Worm (Caenorhabditis elegans): ENCODE measurements around the gene nuo-4.
A peak's percentile ranks its signal among the peaks of the same experiment; 100 is the strongest.

Gene nuo-4

DNA sequence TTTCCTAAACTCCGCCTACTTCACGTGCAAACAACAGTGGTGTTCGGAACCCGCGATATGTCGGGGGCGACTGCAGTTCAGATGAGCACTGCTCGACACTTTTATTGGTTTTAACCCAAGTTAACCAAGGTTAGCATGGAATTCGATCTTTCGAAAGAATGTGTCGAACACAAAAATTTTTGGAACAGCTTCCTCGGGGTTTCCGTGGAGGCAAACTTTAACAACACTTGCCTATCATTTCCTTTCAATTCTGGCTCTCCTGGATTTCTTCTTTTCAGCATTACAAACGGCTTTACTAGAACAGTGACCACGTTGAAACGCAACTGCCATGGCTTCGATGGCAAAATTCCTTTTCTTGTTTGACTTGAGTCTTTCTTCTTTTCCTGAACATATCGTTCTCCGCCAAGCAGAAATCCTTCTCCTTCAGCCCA, 17.3 kb downstream of the nuo-4 start (continued):
- peak; percentile 73 for TF ChIP-seq Y53G8AR.9 (GFP tag; conservative IDR thresholded peaks at IDR 0.05)
- TF ChIP-seq mel-28 (tag; optimal IDR thresholded peaks at IDR 0.05; ENCODE audit: borderline replicate concordance), result no peak
- TF ChIP-seq K11D2.4 (GFP tag; IDR thresholded peaks at IDR 0.05), result no peak
- peak in 1 of 3 experiments; percentile 27 for TF ChIP-seq lin-35 (GFP tag; optimal IDR thresholded peaks at IDR 0.05)
- TF ChIP-seq ceh-100 (GFP tag; IDR thresholded peaks at IDR 0.05), result peak; percentile 59
- TF ChIP-seq F57C9.4 (tag; optimal IDR thresholded peaks at IDR 0.05), result peak; percentile 40
- TF ChIP-seq ceh-58 (GFP tag; IDR thresholded peaks at IDR 0.05), result no peak
- no peak for TF ChIP-seq bed-2 (GFP tag; IDR thresholded peaks at IDR 0.05)
- no peak for TF ChIP-seq F55B11.4 (tag; optimal IDR thresholded peaks at IDR 0.05; ENCODE audit: borderline replicate concordance, insufficient read depth)
- no peak for TF ChIP-seq nhr-120 (GFP tag; IDR thresholded peaks at IDR 0.05)
- TF ChIP-seq tlf-1 (GFP tag; optimal IDR thresholded peaks at IDR 0.05), result peak; percentile 76
- TF ChIP-seq snpc-1.1 (tag; optimal IDR thresholded peaks at IDR 0.05; ENCODE audit: insufficient read depth), result peak; percentile 100
- TF ChIP-seq nfyb-1 (GFP tag; IDR thresholded peaks at IDR 0.05), result peak; percentile 90
- peak; percentile 92 for TF ChIP-seq fkh-3 (tag; optimal IDR thresholded peaks at IDR 0.05)
- no peak for TF ChIP-seq nfya-1 (tag; optimal IDR thresholded peaks at IDR 0.05; ENCODE audit: borderline replicate concordance, insufficient read depth)
- no peak for TF ChIP-seq ceh-40 (GFP tag; IDR thresholded peaks at IDR 0.05)
- TF ChIP-seq ztf-3 (GFP tag; optimal IDR thresholded peaks at IDR 0.05), result no peak
- no peak for TF ChIP-seq ztf-28 (GFP tag; IDR thresholded peaks at IDR 0.05)
- no peak for TF ChIP-seq F57A8.1 (GFP tag; optimal IDR thresholded peaks at IDR 0.05)
- TF ChIP-seq hrde-1 (tag; optimal IDR thresholded peaks at IDR 0.05; ENCODE audit: borderline replicate concordance), result peak; percentile 74
- TF ChIP-seq hlh-12 (tag; optimal IDR thresholded peaks at IDR 0.05), result no peak
- TF ChIP-seq mxl-1 (tag; optimal IDR thresholded peaks at IDR 0.05), result peak; percentile 6
- peak; percentile 51; the same call in 1 of the 2 replicates for TF ChIP-seq C17E4.6 (GFP tag; IDR thresholded peaks at IDR 0.05)
- TF ChIP-seq lin-26 (GFP tag; IDR thresholded peaks at IDR 0.05), result peak; percentile 67
- TF ChIP-seq ztf-25 (GFP tag; IDR thresholded peaks at IDR 0.05), result 0 out of 2 replicates have a peak, but pooled peaks have one; percentile 36
- TF ChIP-seq zfh-2 (GFP tag; conservative IDR thresholded peaks at IDR 0.05), result no peak; the same call in 1 of the 2 replicates
- TF ChIP-seq nhr-27 (tag; optimal IDR thresholded peaks at IDR 0.05), result no peak
- peak; percentile 88 for TF ChIP-seq madf-6 (GFP tag; IDR thresholded peaks at IDR 0.05)
- no peak for TF ChIP-seq lag-1 (GFP tag; IDR thresholded peaks at IDR 0.05)
- peak; percentile 65 for TF ChIP-seq mcd-1 (GFP tag; IDR thresholded peaks at IDR 0.05)
- TF ChIP-seq pbrm-1 (GFP tag; IDR thresholded peaks at IDR 0.05), result peak; percentile 98
- TF ChIP-seq F52B5.7 (tag; optimal IDR thresholded peaks at IDR 0.05), result peak; percentile 35
- TF ChIP-seq snpc-1.3 (tag; optimal IDR thresholded peaks at IDR 0.05; ENCODE audit: insufficient read depth), result peak; percentile 95
- TF ChIP-seq sptf-2 (GFP tag; optimal IDR thresholded peaks at IDR 0.05), result no peak
- TF ChIP-seq unc-130 (GFP tag; optimal IDR thresholded peaks at IDR 0.05), result peak; percentile 37
- TF ChIP-seq aptf-2 (GFP tag; conservative IDR thresholded peaks at IDR 0.05), result peak; percentile 29; the same call in 1 of the 2 replicates
- no peak for TF ChIP-seq C06A6.2 (GFP tag; conservative IDR thresholded peaks at IDR 0.05)
- peak; percentile 21 for TF ChIP-seq lsy-27 (tag; optimal IDR thresholded peaks at IDR 0.05; ENCODE audit: borderline replicate concordance, insufficient read depth)
- TF ChIP-seq egrh-3 (GFP tag; IDR thresholded peaks at IDR 0.05), result peak; percentile 38; the same call in 1 of the 2 replicates
- TF ChIP-seq tbp1 (GFP tag; optimal IDR thresholded peaks at IDR 0.05), result peak; percentile 82
- TF ChIP-seq snpc-3.4 (tag; optimal IDR thresholded peaks at IDR 0.05), result peak; percentile 99
- no peak for TF ChIP-seq somi-1 (GFP tag; optimal IDR thresholded peaks at IDR 0.05)
- peak; percentile 21 for TF ChIP-seq attf-5 (GFP tag; optimal IDR thresholded peaks at IDR 0.05)
- no peak for TF ChIP-seq K12H6.12 (tag; optimal IDR thresholded peaks at IDR 0.05)
- TF ChIP-seq ztf-18 (tag; optimal IDR thresholded peaks at IDR 0.05), result peak; percentile 59
- peak; percentile 91 for TF ChIP-seq him-1 (tag; optimal IDR thresholded peaks at IDR 0.05)
- no peak for TF ChIP-seq rpc-1 (optimal IDR thresholded peaks at IDR 0.05)
- TF ChIP-seq rpc-1 (tag; optimal IDR thresholded peaks at IDR 0.05), result peak; percentile 9

Data from whole organism, young adult.